Worm (Caenorhabditis elegans): ENCODE data around the gene K12D12.5.

DNA sequence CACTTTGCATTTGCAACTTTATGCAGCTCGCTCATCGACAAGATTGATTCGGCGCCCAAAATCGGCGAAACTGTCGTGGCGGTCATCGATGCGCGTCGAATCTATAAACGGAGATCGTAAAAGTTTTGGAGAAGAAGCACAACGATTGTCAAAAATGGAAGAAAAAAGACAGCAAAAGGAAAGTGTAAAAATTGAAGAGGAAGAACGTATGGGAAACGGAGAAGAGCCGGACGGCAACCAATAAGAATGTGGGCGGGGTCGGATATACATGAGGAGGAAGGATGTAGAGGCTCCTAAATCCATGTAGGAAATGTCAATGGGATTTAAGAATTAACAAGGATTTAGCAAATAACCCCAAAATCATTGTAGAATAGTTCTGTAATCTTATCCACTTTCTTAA lies 40.3 kb downstream of the K12D12.5 start, which contains the start of gene vab-23:
- TF ChIP-seq him-1 (tag; optimal IDR thresholded peaks at IDR 0.05), result no peak
- no peak for TF ChIP-seq madf-8 (GFP tag; conservative IDR thresholded peaks at IDR 0.05)

Data from whole organism, young adult.